Fruit fly (Drosophila melanogaster): ENCODE measurements around the gene CG8176.

Gene CG8176

dm6 chr3R:9502416-9502763, 13.4 kb upstream of the CG8176 start, which contains the start of gene RhoL:
TSS of gene RhoL (minus strand) at chr3R:9502581.
- TF ChIP-seq CTCF (optimal IDR thresholded peaks at IDR 0.05) (no peak), CG8478 (optimal IDR thresholded peaks at IDR 0.05) (no peak)

dm6 chr3R:9503329-9504088, 12.3 kb upstream of the CG8176 start:
- TF ChIP-seq CG8478 (optimal IDR thresholded peaks at IDR 0.05) (no peak), CTCF (optimal IDR thresholded peaks at IDR 0.05) (no peak)

DNA sequence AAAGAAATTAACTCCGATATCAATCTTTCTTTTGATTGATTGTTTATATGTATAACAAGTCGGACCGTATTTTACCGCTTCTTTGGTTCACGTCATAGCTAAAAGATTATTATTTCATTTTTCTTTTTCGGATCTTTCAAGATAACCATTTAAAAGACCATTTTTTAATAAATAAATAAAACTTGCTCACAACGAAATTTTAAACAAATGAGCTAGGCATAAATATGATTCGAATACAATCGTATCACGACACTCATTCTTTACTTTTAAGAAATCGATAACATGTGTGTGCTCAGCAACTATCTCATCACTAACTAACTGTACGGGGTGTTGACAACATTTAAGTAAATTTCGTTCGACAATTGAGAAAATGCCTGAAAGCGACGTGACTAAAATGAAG, 11.5 kb upstream of the CG8176 start, which contains the start of gene CG8149:
Gene CG8149, plus strand, starts transcription at position 302 of the 400 bp plus-strand sequence.
- TF ChIP-seq CTCF (optimal IDR thresholded peaks at IDR 0.05), result no peak
- no peak for TF ChIP-seq CG8478 (optimal IDR thresholded peaks at IDR 0.05)

dm6 chr3R:9510070-9510518, 5.7 kb upstream of the CG8176 start, which contains the start of gene rump:
TSS of gene rump (minus strand) at chr3R:9510324.
- no peak for TF ChIP-seq CG8478 (optimal IDR thresholded peaks at IDR 0.05)
- no peak for TF ChIP-seq CTCF (optimal IDR thresholded peaks at IDR 0.05)

dm6 chr3R:9512193-9513051, 3.4 kb upstream of the CG8176 start:
- no peak for TF ChIP-seq CG8478 (optimal IDR thresholded peaks at IDR 0.05)
- no peak for TF ChIP-seq CTCF (optimal IDR thresholded peaks at IDR 0.05)

DNA sequence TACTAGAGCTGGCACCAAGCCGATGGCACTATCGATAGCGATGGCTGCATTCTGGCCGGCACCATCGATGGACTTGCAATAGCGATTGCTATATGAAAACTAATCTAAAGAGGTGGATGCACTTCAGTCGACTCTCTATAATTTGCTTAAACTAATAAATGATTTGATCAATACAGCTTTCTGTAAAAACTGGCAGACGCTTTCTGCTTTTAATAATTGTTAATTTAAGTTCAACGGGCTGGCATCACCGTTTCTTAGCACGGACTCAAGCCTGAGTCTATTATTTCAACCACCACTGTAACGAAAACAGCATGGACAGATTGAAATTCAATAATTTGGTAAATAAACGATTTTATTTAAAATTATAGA, 2.8 kb upstream of the CG8176 start, which contains the start of the genes Ras85D and Rlb1:
Gene Ras85D, minus strand, starts transcription at position 16 of the 369 bp plus-strand sequence.
Gene Rlb1, plus strand, starts transcription at position 276 of the 369 bp plus-strand sequence.
- TF ChIP-seq CTCF (optimal IDR thresholded peaks at IDR 0.05) (no peak), CG8478 (optimal IDR thresholded peaks at IDR 0.05) (no peak)

- TF ChIP-seq CG8478 (optimal IDR thresholded peaks at IDR 0.05), result no peak
- TF ChIP-seq CTCF (optimal IDR thresholded peaks at IDR 0.05), result no peak
These were observed 619 bp downstream of the CG8176 start for dm6 chr3R:9516400-9516852.

DNA sequence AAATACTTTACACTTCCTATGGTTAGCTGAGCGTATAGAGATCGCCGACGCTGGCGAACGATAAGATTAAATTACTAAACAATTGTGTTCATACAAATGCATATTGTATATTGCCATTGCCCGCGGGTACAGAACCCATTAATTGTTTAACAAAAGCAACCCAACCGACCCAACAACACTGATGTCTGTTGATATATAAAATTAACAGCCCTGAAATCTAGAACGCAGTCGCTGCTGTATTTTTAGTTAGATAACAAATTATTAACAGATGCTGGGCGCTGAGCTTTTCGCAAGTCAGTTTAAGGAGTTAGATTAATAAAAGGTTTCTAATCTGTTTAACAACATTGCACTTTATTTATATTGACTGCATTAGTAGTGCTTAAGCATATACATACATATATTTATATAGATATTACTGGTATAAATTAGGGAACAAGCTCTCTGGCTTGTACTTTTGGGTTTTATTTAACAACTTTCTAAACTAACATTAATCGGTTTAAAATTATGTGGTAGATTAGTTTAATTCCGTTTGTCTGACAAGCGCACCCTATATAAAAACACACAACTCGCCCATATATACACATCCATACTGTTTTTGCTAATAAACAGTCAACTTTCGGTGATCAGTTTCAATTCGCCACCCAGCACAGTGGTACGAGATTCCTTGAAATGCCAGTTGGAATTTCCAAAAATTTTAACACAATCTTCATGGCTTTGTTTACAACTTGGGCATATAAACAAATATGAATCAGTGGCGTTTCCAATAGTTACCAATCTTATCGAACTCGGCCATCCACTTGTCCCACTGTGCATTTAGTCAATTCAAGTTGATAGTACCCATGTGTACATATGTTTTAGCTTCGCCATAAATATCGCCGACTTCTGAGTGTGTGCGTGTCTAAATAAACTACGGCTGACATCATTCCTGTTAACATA, 12.4 kb downstream of the CG8176 start:
- TF ChIP-seq CG8478 (optimal IDR thresholded peaks at IDR 0.05) (no peak), CTCF (optimal IDR thresholded peaks at IDR 0.05) (no peak)

DNA sequence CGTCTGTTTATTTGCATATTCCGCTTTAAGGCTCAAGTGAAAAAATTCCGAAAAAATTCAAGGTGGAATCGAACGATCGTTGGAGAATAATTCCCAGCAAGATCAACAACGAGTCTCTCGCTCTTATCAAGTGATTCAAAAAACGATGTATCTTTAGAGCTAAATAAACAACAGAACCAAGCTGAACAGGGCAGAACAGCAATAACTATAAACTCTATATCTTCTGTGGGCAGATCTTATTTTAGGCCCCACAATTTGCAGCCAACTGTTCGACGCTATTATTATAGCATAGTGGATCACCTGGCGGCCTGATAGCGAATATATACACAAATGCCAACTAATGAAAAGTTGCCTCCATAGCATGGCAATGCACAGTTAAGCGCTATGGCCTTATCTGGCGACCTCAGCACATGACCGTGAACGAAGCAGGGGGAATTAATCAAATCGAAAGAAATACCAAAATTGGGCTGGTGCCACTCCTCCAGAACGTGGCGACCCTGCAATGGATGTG, 13.6 kb downstream of the CG8176 start:
- TF ChIP-seq CG8478 (optimal IDR thresholded peaks at IDR 0.05) (no peak), CTCF (optimal IDR thresholded peaks at IDR 0.05) (no peak)

- no peak for TF ChIP-seq CG8478 (optimal IDR thresholded peaks at IDR 0.05)
- TF ChIP-seq CTCF (optimal IDR thresholded peaks at IDR 0.05), result no peak
These were observed 14.1 kb downstream of the CG8176 start for dm6 chr3R:9529913-9530312.

dm6 chr3R:9532437-9533180, 16.8 kb downstream of the CG8176 start, which contains the start of gene by:
TSS of gene by (minus strand) at chr3R:9533011.
- TF ChIP-seq CG8478 (optimal IDR thresholded peaks at IDR 0.05) (no peak), CTCF (optimal IDR thresholded peaks at IDR 0.05) (no peak)

DNA sequence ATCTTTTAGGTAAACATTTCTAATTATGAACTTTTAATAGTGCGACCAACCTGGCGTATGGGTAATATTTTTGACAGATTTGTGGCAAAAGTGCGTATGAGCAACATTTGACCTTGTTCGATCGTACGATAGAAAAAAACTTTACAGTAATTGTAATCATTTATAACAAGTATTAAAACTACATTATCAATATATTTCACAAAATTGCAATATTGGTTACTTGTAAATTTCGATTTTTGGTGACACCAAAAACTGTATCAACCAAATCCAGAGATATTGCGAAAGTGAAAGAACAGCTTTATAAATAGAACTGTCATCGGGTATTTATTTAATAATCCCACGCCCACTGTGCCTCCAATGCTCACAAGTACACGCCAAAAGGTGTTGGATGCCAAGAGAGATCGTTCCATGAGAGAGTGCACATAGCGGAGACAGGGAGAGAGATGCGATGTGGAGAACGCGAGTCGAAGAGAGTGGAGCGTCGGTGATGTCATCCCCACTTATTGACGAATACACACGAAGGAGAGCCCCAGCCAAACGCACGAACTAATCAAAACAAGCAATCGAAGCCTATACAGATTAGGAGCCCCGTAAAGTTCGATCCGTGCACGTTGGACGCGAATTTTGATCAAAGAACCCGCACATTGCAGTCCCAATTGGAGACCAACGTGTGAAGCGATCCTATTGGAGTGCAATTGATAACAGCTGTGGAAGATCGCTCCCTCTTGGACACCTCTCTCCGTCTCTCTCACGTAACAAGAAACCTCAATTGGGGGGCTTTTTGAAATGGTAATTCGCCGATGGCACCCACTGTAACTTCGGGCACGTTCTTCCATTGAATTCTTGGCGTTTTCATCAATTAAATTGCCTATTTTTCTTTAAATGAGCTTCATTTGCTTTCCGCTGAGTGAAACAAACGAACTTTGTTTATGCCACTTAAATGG, 17.6 kb downstream of the CG8176 start:
- no peak for TF ChIP-seq CG8478 (optimal IDR thresholded peaks at IDR 0.05)
- TF ChIP-seq CTCF (optimal IDR thresholded peaks at IDR 0.05), result no peak
